Fruit fly (Drosophila melanogaster) whole organism, embryonic: Measurements from ENCODE around the gene bin.

Source experiments
- Adf1 ChIP-seq: fragments of 200-800 bp; sonication (Bioruptor generic); IDR thresholded peaks from 2 replicates; pipeline ENCODE4 v1.3.6; 2022; ENCODE audit warnings: missing biosample characterization, missing genetic modification characterization
- Asciz ChIP-seq: fragments of 200-800 bp; sonication (Bioruptor generic); optimal IDR thresholded peaks from 2 replicates; lab custom pipeline; 2017; ENCODE audit warnings: missing biosample characterization, mild to moderate bottlenecking, missing genetic modification characterization, missing genetic modification reagents
- CG10543 ChIP-seq: fragments of 200-800 bp; sonication (Bioruptor generic); optimal IDR thresholded peaks from 3 replicates; lab custom pipeline; 2017; ENCODE audit warnings: missing biosample characterization, mild to moderate bottlenecking, missing genetic modification characterization, moderate library complexity
- CG11456 ChIP-seq: fragments of 200-800 bp; sonication (Bioruptor generic); IDR thresholded peaks from 3 replicates; pipeline ENCODE4 v1.3.6; 2022; ENCODE audit warnings: missing biosample characterization, missing genetic modification characterization
- CG12299 ChIP-seq: fragments of 200-800 bp; sonication (Bioruptor generic); optimal IDR thresholded peaks from 2 replicates; lab custom pipeline; 2018; ENCODE audit warnings: missing biosample characterization, mild to moderate bottlenecking, missing genetic modification characterization
- CG13287 ChIP-seq: fragments of 200-800 bp; sonication (Bioruptor generic); IDR thresholded peaks from 2 replicates; pipeline ENCODE4 v1.3.6; 2022; ENCODE audit warnings: missing biosample characterization, missing genetic modification characterization; ENCODE audit not compliant: partially characterized antibody
- CG16815 ChIP-seq: fragments of 200-800 bp; sonication (Bioruptor generic); optimal IDR thresholded peaks from 3 replicates; lab custom pipeline; 2017; ENCODE audit warnings: missing biosample characterization, mild to moderate bottlenecking, missing genetic modification characterization
- CG17328 ChIP-seq: fragments of 200-800 bp; sonication (Bioruptor generic); IDR thresholded peaks from 2 replicates; pipeline ENCODE4 v1.3.6; 2022; ENCODE audit warnings: missing biosample characterization, missing genetic modification characterization
- CG17612 ChIP-seq: fragments of 200-800 bp; sonication (Bioruptor generic); IDR thresholded peaks from 2 replicates; pipeline ENCODE4 v1.3.6; 2022; ENCODE audit warnings: missing biosample characterization, missing genetic modification characterization
- CG17802 ChIP-seq: fragments of 200-800 bp; sonication (Bioruptor generic); optimal IDR thresholded peaks from 2 replicates; lab custom pipeline; 2018; ENCODE audit warnings: missing biosample characterization, mild to moderate bottlenecking, missing genetic modification characterization, moderate library complexity
- CG34224 ChIP-seq: fragments of 200-800 bp; sonication (Bioruptor generic); IDR thresholded peaks from 3 replicates; pipeline ENCODE4 v1.3.6; 2022; ENCODE audit warnings: missing biosample characterization, missing genetic modification characterization; ENCODE audit not compliant: partially characterized antibody
- CG42726 ChIP-seq: fragments of 200-800 bp; sonication (Bioruptor generic); IDR thresholded peaks from 2 replicates; pipeline ENCODE4 v1.3.6; 2022; ENCODE audit warnings: missing biosample characterization, missing genetic modification characterization; ENCODE audit not compliant: partially characterized antibody
- CG4854 ChIP-seq: fragments of 200-800 bp; sonication (Bioruptor generic); optimal IDR thresholded peaks from 2 replicates; lab custom pipeline; 2016; ENCODE audit warnings: missing biosample characterization, missing genetic modification characterization, inconsistent platforms
- CG7963 ChIP-seq: fragments of 200-800 bp; sonication (Bioruptor generic); IDR thresholded peaks from 3 replicates; pipeline ENCODE4 v1.3.6; 2022; ENCODE audit warnings: missing biosample characterization, missing genetic modification characterization; ENCODE audit not compliant: partially characterized antibody
- CG8478 ChIP-seq: fragments of >200 bp; optimal IDR thresholded peaks from 2 replicates; lab custom pipeline; 2018
- CG9215 ChIP-seq: fragments of 200-800 bp; sonication (Bioruptor generic); IDR thresholded peaks from 2 replicates; pipeline ENCODE4 v1.3.6; 2022; ENCODE audit warnings: missing biosample characterization, missing genetic modification characterization
- CG9876 ChIP-seq: fragments of 200-800 bp; sonication (Bioruptor generic); optimal IDR thresholded peaks from 2 replicates; lab custom pipeline; 2016; ENCODE audit warnings: missing biosample characterization, missing genetic modification characterization
- Deaf1 ChIP-seq: fragments of 200-800 bp; optimal IDR thresholded peaks from 3 replicates; lab custom pipeline; 2019; ENCODE audit warnings: missing biosample characterization, mild to moderate bottlenecking, missing genetic modification characterization, moderate library complexity
- Dek ChIP-seq: fragments of 200-800 bp; sonication (Bioruptor generic); optimal IDR thresholded peaks from 3 replicates; lab custom pipeline; 2019; ENCODE audit warnings: missing biosample characterization, mild to moderate bottlenecking, missing genetic modification characterization, moderate library complexity
- Dref ChIP-seq: fragments of 200-800 bp; sonication (Bioruptor generic); IDR thresholded peaks from 2 replicates; pipeline ENCODE4 v1.3.6; 2022; ENCODE audit warnings: missing biosample characterization, missing genetic modification characterization
- Ets65A ChIP-seq: fragments of 200-800 bp; sonication (Bioruptor generic); peaks from one replicate; lab custom pipeline; 2016; ENCODE audit warnings: missing biosample characterization, missing genetic modification characterization
- HLH4C ChIP-seq: fragments of 200-800 bp; sonication (Bioruptor generic); IDR thresholded peaks from 3 replicates; pipeline ENCODE4 v1.3.6; 2022; ENCODE audit warnings: missing biosample characterization, missing genetic modification characterization; ENCODE audit not compliant: partially characterized antibody
- MBD-R2 ChIP-seq: fragments of 200-800 bp; sonication (Bioruptor generic); IDR thresholded peaks from 2 replicates; pipeline ENCODE4 v1.3.6; 2022; ENCODE audit warnings: missing biosample characterization, missing genetic modification characterization
- Med ChIP-seq: fragments of 200-800 bp; sonication (Bioruptor generic); peaks from one replicate; lab custom pipeline; 2016; ENCODE audit warnings: missing biosample characterization, missing genetic modification characterization, mild to moderate bottlenecking, inconsistent platforms, moderate library complexity
- Nf-YB ChIP-seq: fragments of 200-800 bp; sonication (Bioruptor generic); optimal IDR thresholded peaks from 3 replicates; lab custom pipeline; 2019; ENCODE audit warnings: missing biosample characterization, mild to moderate bottlenecking, missing genetic modification characterization, moderate library complexity
- Nf-YC ChIP-seq: fragments of 200-800 bp; optimal IDR thresholded peaks from 3 replicates; lab custom pipeline; 2019; ENCODE audit warnings: missing biosample characterization, mild to moderate bottlenecking, missing genetic modification characterization, moderate library complexity
- Opbp ChIP-seq: fragments of 200-800 bp; sonication (Bioruptor generic); IDR thresholded peaks from 3 replicates; pipeline ENCODE4 v1.3.6; 2022; ENCODE audit warnings: missing biosample characterization, missing genetic modification characterization; ENCODE audit not compliant: partially characterized antibody
- Sry-δ ChIP-seq: fragments of 200-800 bp; sonication (Bioruptor generic); optimal IDR thresholded peaks from 2 replicates; lab custom pipeline; 2016; ENCODE audit warnings: missing biosample characterization, missing genetic modification characterization
- Trl ChIP-seq, 3 experiments: fragments of >200 bp in 2 of 3; fragments of 200-800 bp in 1 of 3; sonication (Bioruptor generic) in 1 of 3; optimal IDR thresholded peaks; 2 replicates in 1 of 3; 3 replicates in 2 of 3; lab custom pipeline; 2016 to 2017; ENCODE audit warnings: missing biosample characterization in 1 of 3, missing genetic modification characterization in 1 of 3
- amos ChIP-seq: fragments of 200-800 bp; sonication (Bioruptor generic); IDR thresholded peaks from 2 replicates; pipeline ENCODE4 v1.3.6; 2022; ENCODE audit warnings: missing biosample characterization, missing genetic modification characterization; ENCODE audit not compliant: partially characterized antibody
- ato ChIP-seq: fragments of 200-800 bp; sonication (Bioruptor generic); IDR thresholded peaks from 2 replicates; pipeline ENCODE4 v1.3.6; 2022; ENCODE audit warnings: missing biosample characterization, missing genetic modification characterization; ENCODE audit not compliant: partially characterized antibody
- br ChIP-seq: fragments of >200 bp; optimal IDR thresholded peaks from 2 replicates; lab custom pipeline; 2017
- ftz-f1 ChIP-seq: fragments of 200-800 bp; sonication (Bioruptor generic); optimal IDR thresholded peaks from 2 replicates; lab custom pipeline; 2016; ENCODE audit warnings: missing biosample characterization, missing genetic modification characterization
- hbn ChIP-seq: fragments of 200-800 bp; sonication (Bioruptor generic); IDR thresholded peaks from 2 replicates; pipeline ENCODE4 v1.3.6; 2022; ENCODE audit warnings: missing biosample characterization, missing genetic modification characterization; ENCODE audit not compliant: partially characterized antibody
- hkb ChIP-seq, 2 experiments: fragments of 200-800 bp in 1 of 2; fragments of >200 bp in 1 of 2; sonication (Bioruptor generic) in 1 of 2; IDR thresholded peaks in 1 of 2; optimal IDR thresholded peaks in 1 of 2; 2 replicates each; pipeline versions ENCODE4 v1.3.6 to Lab custom; 2017 to 2022; ENCODE audit warnings: missing biosample characterization in 1 of 2, missing genetic modification characterization in 1 of 2
- jing ChIP-seq: fragments of 200-800 bp; sonication (Bioruptor generic); optimal IDR thresholded peaks from 2 replicates; lab custom pipeline; 2018; ENCODE audit warnings: missing biosample characterization, mild to moderate bottlenecking, missing genetic modification characterization
- org-1 ChIP-seq: fragments of 200-800 bp; sonication (Bioruptor generic); optimal IDR thresholded peaks from 2 replicates; lab custom pipeline; 2017; ENCODE audit warnings: missing biosample characterization, missing genetic modification characterization
- pzg ChIP-seq: fragments of 200-800 bp; sonication (Bioruptor generic); optimal IDR thresholded peaks from 3 replicates; lab custom pipeline; 2018; ENCODE audit warnings: missing biosample characterization, mild to moderate bottlenecking, missing genetic modification characterization, moderate library complexity
- sd ChIP-seq: fragments of 200-800 bp; sonication (Bioruptor generic); optimal IDR thresholded peaks from 3 replicates; lab custom pipeline; 2018; ENCODE audit warnings: missing biosample characterization, mild to moderate bottlenecking, missing genetic modification characterization, moderate library complexity
- sr ChIP-seq: fragments of 200-800 bp; sonication (Bioruptor generic); IDR thresholded peaks from 3 replicates; pipeline ENCODE4 v1.3.6; 2022; ENCODE audit warnings: missing biosample characterization, missing genetic modification characterization
- stc ChIP-seq: fragments of 200-800 bp; sonication (Bioruptor generic); IDR thresholded peaks from 2 replicates; pipeline ENCODE4 v1.3.6; 2022; ENCODE audit warnings: missing biosample characterization, missing genetic modification characterization
- stwl ChIP-seq: fragments of 200-800 bp; sonication (Bioruptor generic); optimal IDR thresholded peaks from 3 replicates; lab custom pipeline; 2018; ENCODE audit warnings: missing biosample characterization, mild to moderate bottlenecking, missing genetic modification characterization, moderate library complexity
- tna ChIP-seq: fragments of 200-800 bp; sonication (Bioruptor generic); IDR thresholded peaks from 2 replicates; pipeline ENCODE4 v1.3.6; 2022; ENCODE audit warnings: missing biosample characterization, missing genetic modification characterization; ENCODE audit not compliant: partially characterized antibody
- twi ChIP-seq: fragments of 200-800 bp; optimal IDR thresholded peaks from 2 replicates; lab custom pipeline; 2019; ENCODE audit warnings: missing biosample characterization, mild to moderate bottlenecking, missing genetic modification characterization, moderate library complexity
- unc-4 ChIP-seq: fragments of 200-800 bp; sonication (Bioruptor generic); IDR thresholded peaks from 2 replicates; pipeline ENCODE4 v1.3.6; 2022; ENCODE audit warnings: missing biosample characterization, missing genetic modification characterization; ENCODE audit not compliant: partially characterized antibody
- z ChIP-seq: fragments of 200-800 bp; sonication (Bioruptor generic); IDR thresholded peaks from 3 replicates; pipeline ENCODE4 v1.3.6; 2022; ENCODE audit warnings: missing biosample characterization, missing genetic modification characterization
- zen2 ChIP-seq: fragments of 200-800 bp; sonication (Bioruptor generic); IDR thresholded peaks from 3 replicates; pipeline ENCODE4 v1.3.6; 2022; ENCODE audit warnings: missing biosample characterization, missing genetic modification characterization; ENCODE audit not compliant: partially characterized antibody

bin gene

DNA sequence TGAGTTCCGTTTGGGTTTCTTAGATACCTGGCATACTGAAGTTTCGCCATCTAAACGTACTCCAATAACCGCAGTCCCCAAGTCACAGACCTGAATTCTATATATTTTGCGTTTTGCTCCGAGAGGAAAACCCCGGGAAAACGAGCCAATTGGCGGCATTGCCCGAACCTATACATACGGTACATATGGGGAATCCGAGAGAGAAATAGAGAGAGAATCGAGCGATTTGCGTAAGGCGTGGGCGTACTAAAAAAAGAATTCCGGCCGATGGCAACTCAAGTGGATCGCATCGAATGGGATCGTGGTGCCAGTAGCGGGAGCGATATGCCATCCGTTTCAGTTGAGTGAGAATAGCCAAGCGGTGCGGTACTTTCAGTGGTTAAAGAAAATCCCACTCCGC lies at the start of gene bin:
bin (plus strand) TSS at position 335 of the 400 bp plus-strand sequence.
- peak; percentile 77 for TF ChIP-seq Nf-YC (tag; lab: Kevin White, UChicago)
- no peak for TF ChIP-seq CG9876
- TF ChIP-seq CG17802 (tag; lab: Kevin White, UChicago): no peak
- no peak for TF ChIP-seq CG4854
- TF ChIP-seq CG9215 (GFP tag; lab: Robert Waterston, UW): no peak
- TF ChIP-seq Trl (optimal IDR thresholded peaks at IDR 0.05; lab: Kevin White, UChicago): peak; percentile 1 to 26
- no peak for TF ChIP-seq Trl (GFP tag; optimal IDR thresholded peaks at IDR 0.05; lab: Kevin White, UChicago)
- TF ChIP-seq Nf-YB: peak; percentile 85
- TF ChIP-seq sd (tag; lab: Kevin White, UChicago): peak; percentile 6
- no peak for TF ChIP-seq Asciz
- TF ChIP-seq z (GFP tag; lab: Robert Waterston, UW): peak; percentile 83
- no peak for TF ChIP-seq CG17612
- TF ChIP-seq Deaf1 (tag; lab: Kevin White, UChicago): peak; percentile 53
- TF ChIP-seq sr (GFP tag; lab: Robert Waterston, UW): peak; percentile 95

DNA sequence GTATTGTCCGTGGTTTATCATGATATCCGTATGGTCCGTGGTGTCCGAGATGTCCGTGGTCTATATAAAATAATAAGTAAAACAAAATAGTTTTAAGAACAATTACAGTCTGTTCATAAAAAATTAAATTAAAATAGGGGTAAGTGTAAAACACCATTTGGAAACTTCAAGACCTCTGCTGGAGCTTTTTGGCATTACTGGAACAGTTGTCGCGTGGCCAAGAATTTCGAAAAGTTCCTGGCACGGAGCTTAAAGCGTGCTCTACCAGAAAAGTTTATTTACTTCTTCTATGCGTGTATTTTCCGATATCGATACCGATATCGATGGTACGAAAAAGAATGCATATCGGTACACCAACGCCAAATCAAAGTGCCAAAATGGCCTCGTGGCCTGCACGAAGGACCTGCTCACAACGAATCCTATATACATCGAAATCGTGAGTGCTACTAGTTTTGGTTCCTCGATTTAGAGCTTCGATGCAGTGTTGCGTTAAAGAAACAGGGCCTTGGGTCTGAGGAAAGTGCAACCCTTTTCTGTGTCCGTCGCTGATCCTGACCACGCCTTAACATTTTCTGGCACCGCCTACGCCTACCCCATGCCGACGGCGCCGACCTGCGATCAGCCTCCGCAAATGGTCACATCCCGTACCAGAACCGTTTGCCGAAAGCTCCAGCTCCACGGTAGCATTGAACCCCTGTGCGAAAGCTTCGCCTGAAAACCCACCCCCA lies 48.2 kb upstream of the bin start:
- peak; percentile 26; the same call in 1 of the 2 replicates for TF ChIP-seq ato (GFP tag; lab: Robert Waterston, UW)
- TF ChIP-seq ftz-f1 (GFP tag; lab: Kevin White, UChicago): peak; percentile 21
- peak; percentile 66 for TF ChIP-seq HLH4C (GFP tag; lab: Robert Waterston, UW)
- TF ChIP-seq org-1: no peak
- TF ChIP-seq tna: 0 out of 2 replicates have a peak, but pooled peaks have one; percentile 43
- TF ChIP-seq CG11456 (GFP tag; lab: Robert Waterston, UW): 0 out of 3 replicates have a peak, but pooled peaks have one; percentile 26
- peak; percentile 51 for TF ChIP-seq Med
- peak; percentile 21 for TF ChIP-seq pzg (GFP tag; lab: Kevin White, UChicago)
- TF ChIP-seq CG12299 (tag; lab: Kevin White, UChicago): no peak
- peak; percentile 34 for TF ChIP-seq Ets65A (GFP tag; lab: Kevin White, UChicago)
- no peak for TF ChIP-seq CG17328
- peak; percentile 57 for TF ChIP-seq unc-4 (GFP tag; lab: Robert Waterston, UW)
- no peak for TF ChIP-seq hkb (optimal IDR thresholded peaks at IDR 0.05; lab: Kevin White, UChicago)
- TF ChIP-seq hkb (GFP tag; IDR thresholded peaks at IDR 0.05; lab: Robert Waterston, UW): 0 out of 2 replicates have a peak, but pooled peaks have one; percentile 14
- TF ChIP-seq stwl (tag; lab: Kevin White, UChicago): peak; percentile 33
- peak; percentile 7 for TF ChIP-seq Sry-δ (GFP tag; lab: Kevin White, UChicago)
- no peak for TF ChIP-seq CG16815 (GFP tag; lab: Kevin White, UChicago)
- TF ChIP-seq jing (GFP tag; lab: Kevin White, UChicago): no peak
- peak; percentile 77 for TF ChIP-seq CG13287 (GFP tag; lab: Robert Waterston, UW)
- no peak for TF ChIP-seq Dek (tag; lab: Kevin White, UChicago)
- TF ChIP-seq CG8478 (lab: Kevin White, UChicago): peak; percentile 1
- TF ChIP-seq Adf1: no peak
- no peak for TF ChIP-seq CG42726 (GFP tag; lab: Robert Waterston, UW)
- no peak for TF ChIP-seq CG10543 (GFP tag; lab: Kevin White, UChicago)
- TF ChIP-seq CG7963 (GFP tag; lab: Robert Waterston, UW): no peak; the same call in 2 of the 3 replicates
- no peak for TF ChIP-seq br (lab: Kevin White, UChicago)
- no peak for TF ChIP-seq stc (GFP tag; lab: Robert Waterston, UW)
- 0 out of 2 replicates have a peak, but pooled peaks have one; percentile 39 for TF ChIP-seq MBD-R2 (GFP tag; lab: Robert Waterston, UW)
- peak; percentile 47; the same call in 1 of the 2 replicates for TF ChIP-seq amos (GFP tag; lab: Robert Waterston, UW)
- peak; percentile 43; the same call in 2 of the 3 replicates for TF ChIP-seq Opbp (GFP tag; lab: Robert Waterston, UW)
- TF ChIP-seq twi (tag; lab: Kevin White, UChicago): no peak
- TF ChIP-seq CG34224 (GFP tag; lab: Robert Waterston, UW): peak; percentile 60
- peak; percentile 63 for TF ChIP-seq Dref (GFP tag; lab: Robert Waterston, UW)
- peak; percentile 37; the same call in 1 of the 2 replicates for TF ChIP-seq hbn
- TF ChIP-seq zen2: peak; percentile 20; the same call in 1 of the 3 replicates
